Worm (Caenorhabditis elegans) whole organism, late embryonic: ENCODE results near the gene col-149.

Experiments
- C08G9.2 ChIP-seq: sonication (generic microtip); optimal IDR thresholded peaks from 2 replicates; lab custom pipeline; 2016; ENCODE audit warnings: mild to moderate bottlenecking, missing genetic modification characterization, moderate library complexity, missing compliant biosample characterization
- C38D4.7 ChIP-seq: fragments of 200-800 bp; sonication (Bioruptor generic); optimal IDR thresholded peaks from 2 replicates; lab custom pipeline; 2018; ENCODE audit warnings: mild to moderate bottlenecking, missing genetic modification characterization, moderate library complexity, missing compliant biosample characterization
- F13H6.1 ChIP-seq: sonication (generic microtip); optimal IDR thresholded peaks from 2 replicates; lab custom pipeline; 2016; ENCODE audit warnings: missing genetic modification characterization, missing compliant biosample characterization
- K02D7.2 ChIP-seq: sonication (generic microtip); optimal IDR thresholded peaks from 2 replicates; lab custom pipeline; 2017; ENCODE audit warnings: mild to moderate bottlenecking, missing genetic modification characterization, missing compliant biosample characterization
- Y22D7AL.16 ChIP-seq: sonication (generic microtip); optimal IDR thresholded peaks from 2 replicates; lab custom pipeline; 2016; ENCODE audit warnings: missing genetic modification characterization, missing compliant biosample characterization
- ama-1 ChIP-seq: fragments of 150-350 bp; optimal IDR thresholded peaks from 2 replicates; lab custom pipeline; 2014
- ceh-18 ChIP-seq: sonication (generic microtip); optimal IDR thresholded peaks from 2 replicates; lab custom pipeline; 2016; ENCODE audit warnings: missing genetic modification characterization, missing compliant biosample characterization
- ceh-2 ChIP-seq: sonication (generic microtip); optimal IDR thresholded peaks from 2 replicates; lab custom pipeline; 2016; ENCODE audit warnings: missing genotype, missing genetic modification characterization, missing compliant biosample characterization
- ceh-24 ChIP-seq: sonication (generic microtip); optimal IDR thresholded peaks from 2 replicates; lab custom pipeline; 2016; ENCODE audit warnings: mild to moderate bottlenecking, missing genetic modification characterization, missing compliant biosample characterization
- ceh-34 ChIP-seq: sonication (generic microtip); optimal IDR thresholded peaks from 2 replicates; lab custom pipeline; 2016; ENCODE audit warnings: mild to moderate bottlenecking, missing genetic modification characterization, missing compliant biosample characterization
- ceh-6 ChIP-seq: fragments of 200-800 bp; sonication (Bioruptor generic); optimal IDR thresholded peaks from 2 replicates; lab custom pipeline; 2018; ENCODE audit warnings: mild to moderate bottlenecking, missing genetic modification characterization, missing compliant biosample characterization
- ceh-9 ChIP-seq: sonication (generic microtip); optimal IDR thresholded peaks from 2 replicates; lab custom pipeline; 2016; ENCODE audit warnings: mild to moderate bottlenecking, missing genetic modification characterization, inconsistent platforms, missing compliant biosample characterization
- che-1 ChIP-seq: sonication (generic microtip); optimal IDR thresholded peaks from 2 replicates; lab custom pipeline; 2016; ENCODE audit warnings: mild to moderate bottlenecking, missing genetic modification characterization, missing compliant biosample characterization
- elt-2 ChIP-seq: sonication (generic microtip); optimal IDR thresholded peaks from 2 replicates; lab custom pipeline; 2016; ENCODE audit warnings: missing genetic modification reagents, missing genetic modification characterization, missing compliant biosample characterization
- elt-4 ChIP-seq: sonication (generic microtip); optimal IDR thresholded peaks from 2 replicates; lab custom pipeline; 2016; ENCODE audit warnings: missing genetic modification characterization, missing compliant biosample characterization
- ets-4 ChIP-seq: sonication (generic microtip); optimal IDR thresholded peaks from 2 replicates; lab custom pipeline; 2016; ENCODE audit warnings: missing genetic modification characterization, missing compliant biosample characterization
- fkh-6 ChIP-seq: sonication (generic microtip); optimal IDR thresholded peaks from 2 replicates; lab custom pipeline; 2016; ENCODE audit warnings: missing genetic modification characterization, missing compliant biosample characterization
- hlh-15 ChIP-seq: sonication (generic microtip); optimal IDR thresholded peaks from 2 replicates; lab custom pipeline; 2016; ENCODE audit warnings: missing genetic modification characterization, missing compliant biosample characterization
- hlh-6 ChIP-seq: sonication (generic microtip); optimal IDR thresholded peaks from 2 replicates; lab custom pipeline; 2016; ENCODE audit warnings: missing genotype, missing genetic modification characterization, missing compliant biosample characterization
- hlh-8 ChIP-seq: sonication (generic microtip); optimal IDR thresholded peaks from 2 replicates; lab custom pipeline; 2016; ENCODE audit warnings: missing genotype, missing genetic modification characterization, missing compliant biosample characterization
- lim-6 ChIP-seq: sonication (generic microtip); optimal IDR thresholded peaks from 2 replicates; lab custom pipeline; 2016; ENCODE audit warnings: missing genetic modification characterization, missing compliant biosample characterization
- lin-11 ChIP-seq: fragments of 200-800 bp; sonication (Bioruptor generic); optimal IDR thresholded peaks from 2 replicates; lab custom pipeline; 2018; ENCODE audit warnings: mild to moderate bottlenecking, missing genetic modification characterization, missing compliant biosample characterization
- madf-2 ChIP-seq: sonication (generic microtip); optimal IDR thresholded peaks from 2 replicates; lab custom pipeline; 2017; ENCODE audit warnings: missing genetic modification characterization, missing compliant biosample characterization
- nhr-11 ChIP-seq: fragments of 150-350 bp; optimal IDR thresholded peaks from 2 replicates; lab custom pipeline; 2014; ENCODE audit warnings: missing biosample characterization, missing genetic modification characterization
- pat-9 ChIP-seq: fragments of 200-800 bp; sonication (Bioruptor generic); optimal IDR thresholded peaks from 2 replicates; lab custom pipeline; 2018; ENCODE audit warnings: mild to moderate bottlenecking, missing genetic modification characterization, moderate library complexity, missing compliant biosample characterization
- pax-1 ChIP-seq: fragments of 150-350 bp; optimal IDR thresholded peaks from 2 replicates; lab custom pipeline; 2014; ENCODE audit warnings: missing biosample characterization, missing genetic modification characterization
- pha-4 ChIP-seq: fragments of 150-350 bp; optimal IDR thresholded peaks from 2 replicates; lab custom pipeline; 2018; ENCODE audit warnings: missing biosample characterization, missing genetic modification reagents, missing genetic modification characterization
- pqm-1 ChIP-seq: sonication (generic microtip); optimal IDR thresholded peaks from 2 replicates; lab custom pipeline; 2016; ENCODE audit warnings: missing genetic modification characterization, missing compliant biosample characterization
- ref-2 ChIP-seq: sonication (generic microtip); optimal IDR thresholded peaks from 2 replicates; lab custom pipeline; 2016; ENCODE audit warnings: missing genetic modification characterization, missing compliant biosample characterization
- sdc-2 ChIP-seq: sonication (generic microtip); optimal IDR thresholded peaks from 2 replicates; lab custom pipeline; 2016; ENCODE audit warnings: missing genotype, missing genetic modification characterization, missing compliant biosample characterization
- sox-4 ChIP-seq: sonication (generic microtip); optimal IDR thresholded peaks from 2 replicates; lab custom pipeline; 2017; ENCODE audit warnings: mild to moderate bottlenecking, missing genetic modification characterization, inconsistent platforms, missing compliant biosample characterization
- tbx-7 ChIP-seq: sonication (generic microtip); optimal IDR thresholded peaks from 2 replicates; lab custom pipeline; 2016; ENCODE audit warnings: missing genotype, missing genetic modification characterization, missing compliant biosample characterization
- unc-3 ChIP-seq, 2 experiments: fragments of 200-800 bp in 1 of 2; sonication (Bioruptor generic) in 1 of 2; sonication (generic microtip) in 1 of 2; conservative IDR thresholded peaks in 1 of 2; optimal IDR thresholded peaks in 1 of 2; 2 replicates each; pipeline versions ENCODE4 v1.3.6 to Lab custom; 2016 to 2022; ENCODE audit warnings: missing compliant biosample characterization in 2 of 2, missing genetic modification characterization in 2 of 2, missing genetic modification reagents in 1 of 2
- unc-42 ChIP-seq: sonication (generic microtip); optimal IDR thresholded peaks from 2 replicates; lab custom pipeline; 2016; ENCODE audit warnings: missing genotype, missing genetic modification characterization, missing compliant biosample characterization
- unc-55 ChIP-seq: sonication (generic microtip); optimal IDR thresholded peaks from 2 replicates; lab custom pipeline; 2017; ENCODE audit warnings: missing biosample characterization, missing genetic modification reagents, missing genetic modification characterization
- unc-86 ChIP-seq: sonication (generic microtip); optimal IDR thresholded peaks from 2 replicates; lab custom pipeline; 2016; ENCODE audit warnings: missing genetic modification characterization, missing compliant biosample characterization
- zip-5 ChIP-seq: sonication (generic microtip); optimal IDR thresholded peaks from 2 replicates; lab custom pipeline; 2016; ENCODE audit warnings: missing genetic modification characterization, missing compliant biosample characterization
- ztf-16 ChIP-seq: sonication (generic microtip); optimal IDR thresholded peaks from 2 replicates; lab custom pipeline; 2017; ENCODE audit warnings: missing genetic modification characterization, missing compliant biosample characterization

Gene col-149

ce11 chrV:10294549-10294948, 1.9 kb upstream of the col-149 start, which contains the start of gene col-150:
col-150 (minus strand) TSS chrV:10294649.
- no peak for TF ChIP-seq F13H6.1 (tag; lab: Kevin White, UChicago)
- no peak for TF ChIP-seq lin-11 (tag; lab: Kevin White, UChicago)
- TF ChIP-seq unc-86 (tag; lab: Kevin White, UChicago), result no peak
- no peak for TF ChIP-seq ztf-16 (tag; lab: Kevin White, UChicago)
- no peak for TF ChIP-seq ceh-2 (tag; lab: Kevin White, UChicago)
- no peak for TF ChIP-seq pat-9 (tag; lab: Kevin White, UChicago)
- TF ChIP-seq Y22D7AL.16 (tag; lab: Kevin White, UChicago), result no peak
- no peak for TF ChIP-seq C38D4.7
- no peak for TF ChIP-seq elt-2 (tag; lab: Kevin White, UChicago)
- no peak for TF ChIP-seq fkh-6
- no peak for TF ChIP-seq K02D7.2 (tag; lab: Kevin White, UChicago)
- no peak for TF ChIP-seq ceh-9 (tag; lab: Kevin White, UChicago)
- no peak for TF ChIP-seq zip-5
- TF ChIP-seq, all 69 proteins: peak for 0

ce11 chrV:10291848-10292247, 821 bp downstream of the col-149 start:
- TF ChIP-seq C08G9.2 (tag; lab: Kevin White, UChicago), result no peak

DNA sequence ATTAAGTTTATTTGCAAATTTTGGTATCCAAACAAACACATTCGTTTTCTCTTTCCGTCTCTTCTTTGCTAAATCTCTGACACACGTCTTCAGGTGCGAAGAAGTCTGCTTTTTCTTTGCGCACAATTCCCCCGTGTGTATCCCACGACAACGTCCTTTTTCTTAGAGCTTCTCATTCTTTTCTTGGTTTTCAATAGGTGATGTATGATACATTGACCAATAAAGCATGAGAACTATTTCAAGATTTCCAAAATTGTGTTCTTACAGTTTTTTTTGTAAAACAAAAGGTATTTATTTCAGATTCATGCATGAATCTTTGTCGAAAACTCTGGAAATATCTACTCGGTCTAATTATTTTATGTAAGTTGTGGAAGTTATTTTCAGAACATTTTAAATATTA, 2.9 kb downstream of the col-149 start, which contains the start of gene B0024.15:
Gene B0024.15 (plus strand): TSS at position 301 of the 400 bp plus-strand sequence.
- TF ChIP-seq zip-5 (no peak), ceh-6 (no peak), ceh-9 (tag; lab: Kevin White, UChicago) (no peak), elt-2 (tag; lab: Kevin White, UChicago) (no peak)

DNA sequence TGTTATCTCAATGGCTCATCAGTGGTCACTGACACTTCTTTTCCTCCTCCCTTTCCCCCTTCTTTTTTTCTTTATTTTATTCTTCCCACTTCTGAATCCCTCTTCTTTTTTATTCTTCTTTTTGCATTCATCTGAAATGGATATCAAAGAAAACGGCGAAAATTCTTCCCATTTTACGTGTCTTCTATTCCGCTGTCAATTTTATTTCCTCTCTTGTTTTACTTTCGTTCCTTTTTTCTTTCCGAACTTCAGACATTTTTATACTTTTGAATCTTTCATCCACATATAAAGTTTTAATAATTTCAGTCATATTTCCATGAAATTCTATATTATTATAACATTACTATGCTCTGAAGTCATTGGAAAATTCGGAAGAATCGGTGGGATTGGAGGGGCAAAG, 5.4 kb downstream of the col-149 start, which contains the start of gene B0024.3:
Gene B0024.3 (plus strand): TSS at position 301 of the 400 bp plus-strand sequence.
- TF ChIP-seq unc-3 (GFP tag; conservative IDR thresholded peaks at IDR 0.05; lab: Robert Waterston, UW) (no peak), unc-3 (tag; optimal IDR thresholded peaks at IDR 0.05; lab: Kevin White, UChicago) (no peak)
- TF ChIP-seq, all 69 proteins: peak for 0

- no peak for TF ChIP-seq unc-42 (tag; lab: Kevin White, UChicago)
Observed at ce11 chrV:10285853-10286252, 6.8 kb downstream of the col-149 start.

DNA sequence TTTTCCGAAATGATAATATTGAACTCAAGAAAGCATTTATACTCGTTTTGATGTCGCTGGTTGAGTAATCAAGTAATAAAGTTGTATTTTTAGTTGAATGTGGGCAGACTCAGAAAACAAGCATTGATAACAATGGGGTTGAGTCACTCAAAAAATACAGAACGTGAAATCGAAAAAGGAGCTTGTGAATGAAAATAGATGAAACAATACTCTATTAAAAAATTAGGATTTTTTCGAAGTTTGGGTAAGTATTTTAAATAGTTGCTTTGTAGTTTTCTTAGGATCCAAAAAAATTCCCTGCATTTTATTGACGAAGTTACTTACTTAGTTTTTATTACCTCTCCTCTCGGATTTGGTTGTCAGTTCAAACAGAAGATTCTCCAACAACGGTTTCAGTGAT, 9.2 kb downstream of the col-149 start, which contains the start of gene lys-3:
Gene lys-3 (minus strand): TSS at position 101 of the 400 bp plus-strand sequence.
- TF ChIP-seq elt-4, result no peak
- TF ChIP-seq sox-4 (tag; lab: Kevin White, UChicago), result no peak
- no peak for TF ChIP-seq ama-1
- TF ChIP-seq unc-55 (GFP tag; lab: Kevin White, UChicago), result no peak
- no peak for TF ChIP-seq hlh-15 (tag; lab: Kevin White, UChicago)
- TF ChIP-seq ceh-34 (tag; lab: Kevin White, UChicago), result no peak
- no peak for TF ChIP-seq che-1 (tag; lab: Kevin White, UChicago)
- TF ChIP-seq C38D4.7, result no peak

DNA sequence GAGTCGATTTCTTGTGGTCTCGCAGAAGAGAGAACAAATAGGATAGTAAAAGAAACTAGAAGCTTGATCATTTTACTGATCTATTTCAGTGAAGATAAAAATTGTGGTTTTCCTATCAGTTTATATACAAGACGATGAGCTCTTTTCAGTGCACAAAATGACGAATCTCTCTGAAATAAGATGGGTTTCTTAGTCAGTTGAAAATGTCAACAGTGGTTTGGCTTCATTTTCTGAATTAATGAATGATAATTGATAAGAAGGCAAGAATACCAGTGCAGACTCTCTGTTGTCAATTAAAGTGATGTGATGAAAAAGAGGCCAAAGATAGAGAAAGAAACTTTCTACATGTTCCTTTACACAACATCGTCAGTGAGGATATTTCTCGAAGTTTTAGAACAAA, 11.3 kb downstream of the col-149 start, which contains the start of gene lys-2:
Gene lys-2 (minus strand): TSS at position 101 of the 400 bp plus-strand sequence.
- no peak for TF ChIP-seq ceh-24 (tag; lab: Kevin White, UChicago)
- TF ChIP-seq hlh-8 (tag; lab: Kevin White, UChicago), result no peak
- TF ChIP-seq madf-2, result no peak
- no peak for TF ChIP-seq ref-2 (tag; lab: Kevin White, UChicago)
- no peak for TF ChIP-seq tbx-7
- no peak for TF ChIP-seq sdc-2 (tag; lab: Kevin White, UChicago)
- no peak for TF ChIP-seq pat-9 (tag; lab: Kevin White, UChicago)
- no peak for TF ChIP-seq Y22D7AL.16 (tag; lab: Kevin White, UChicago)
- no peak for TF ChIP-seq nhr-11 (tag; lab: Kevin White, UChicago)
- no peak for TF ChIP-seq ceh-18
- TF ChIP-seq pha-4 (tag; lab: Kevin White, UChicago), result no peak
- no peak for TF ChIP-seq pqm-1
- no peak for TF ChIP-seq hlh-6 (tag; lab: Kevin White, UChicago)
- no peak for TF ChIP-seq ets-4 (tag; lab: Kevin White, UChicago)
- no peak for TF ChIP-seq pax-1
- no peak for TF ChIP-seq lim-6
